Fruit fly (Drosophila melanogaster): ENCODE measurements around the gene csw.

dm6 chrX:2094072-2094761 is at the start of gene csw:
- TF ChIP-seq Clk (GFP tag; optimal IDR thresholded peaks at IDR 0.05) (no peak), Hr96 (GFP tag; optimal IDR thresholded peaks at IDR 0.05) (no peak), CG1620 (GFP tag; optimal IDR thresholded peaks at IDR 0.05) (peak; percentile 55), CG14711 (tag; optimal IDR thresholded peaks at IDR 0.05) (peak; percentile 17)

All from whole organism, adult.